Worm (Caenorhabditis elegans) whole organism, L3 larva: Measurements from ENCODE around the gene C40H1.7.

Source experiments
- ZK546.5 ChIP-seq: sonication (generic microtip); optimal IDR thresholded peaks from 2 replicates; lab custom pipeline; 2017; ENCODE audit warnings: missing biosample characterization, missing genetic modification characterization
- aly-2 ChIP-seq: fragments of 150-350 bp; optimal IDR thresholded peaks from 2 replicates; lab custom pipeline; 2014; ENCODE audit warnings: missing biosample characterization, missing genetic modification characterization
- ama-1 ChIP-seq: fragments of 150-350 bp; optimal IDR thresholded peaks from 2 replicates; lab custom pipeline; 2018
- ceh-28 ChIP-seq: fragments of 150-350 bp; optimal IDR thresholded peaks from 2 replicates; lab custom pipeline; 2014; ENCODE audit warnings: missing biosample characterization, missing genetic modification reagents, missing genetic modification characterization
- ceh-82 ChIP-seq: fragments of 150-350 bp; optimal IDR thresholded peaks from 2 replicates; lab custom pipeline; 2014; ENCODE audit warnings: missing biosample characterization, missing genetic modification characterization
- ceh-9 ChIP-seq: sonication (generic microtip); optimal IDR thresholded peaks from 2 replicates; lab custom pipeline; 2018; ENCODE audit warnings: missing biosample characterization, missing genetic modification characterization
- daf-12 ChIP-seq: fragments of 150-350 bp; optimal IDR thresholded peaks from 2 replicates; lab custom pipeline; 2014; ENCODE audit warnings: missing biosample characterization, missing genetic modification reagents, missing genetic modification characterization
- egl-27 ChIP-seq: sonication (generic microtip); optimal IDR thresholded peaks from 4 replicates; lab custom pipeline; 2017; ENCODE audit warnings: missing biosample characterization, missing genetic modification reagents, missing genetic modification characterization
- egl-5 ChIP-seq: fragments of 150-350 bp; optimal IDR thresholded peaks from 2 replicates; lab custom pipeline; 2017; ENCODE audit warnings: missing biosample characterization, missing genetic modification reagents, missing genetic modification characterization, inconsistent platforms
- elt-1 ChIP-seq: fragments of 150-350 bp; optimal IDR thresholded peaks from 2 replicates; lab custom pipeline; 2014; ENCODE audit warnings: missing biosample characterization, missing genetic modification characterization
- elt-2 ChIP-seq: sonication (generic microtip); optimal IDR thresholded peaks from 2 replicates; lab custom pipeline; 2016; ENCODE audit warnings: missing genetic modification reagents, mild to moderate bottlenecking, missing genetic modification characterization, missing compliant biosample characterization
- elt-3 ChIP-seq, 3 experiments: fragments of 150-350 bp in 1 of 3; sonication (generic microtip) in 2 of 3; optimal IDR thresholded peaks; 2 replicates in 2 of 3; 4 replicates in 1 of 3; lab custom pipeline; 2014 to 2017; ENCODE audit warnings: missing biosample characterization in 3 of 3, missing genetic modification characterization in 3 of 3
- eor-1 ChIP-seq, 2 experiments: fragments of 150-350 bp; optimal IDR thresholded peaks; 2 replicates each; lab custom pipeline; 2014 to 2018; ENCODE audit warnings: missing biosample characterization in 2 of 2, missing genetic modification characterization in 2 of 2
- fkh-2 ChIP-seq: fragments of 150-350 bp; optimal IDR thresholded peaks from 2 replicates; lab custom pipeline; 2014; ENCODE audit warnings: missing biosample characterization, missing genetic modification reagents, missing genetic modification characterization
- fos-1 ChIP-seq: fragments of 150-350 bp; optimal IDR thresholded peaks from 2 replicates; lab custom pipeline; 2014; ENCODE audit warnings: missing biosample characterization, missing genetic modification characterization
- hmg-11 ChIP-seq: sonication (generic microtip); optimal IDR thresholded peaks from 2 replicates; lab custom pipeline; 2016; ENCODE audit warnings: missing genetic modification characterization, missing compliant biosample characterization
- jun-1 ChIP-seq: fragments of 150-350 bp; optimal IDR thresholded peaks from 2 replicates; lab custom pipeline; 2014; ENCODE audit warnings: missing biosample characterization, missing genetic modification reagents, missing genetic modification characterization
- lin-15B ChIP-seq: fragments of 150-350 bp; optimal IDR thresholded peaks from 2 replicates; lab custom pipeline; 2014; ENCODE audit warnings: missing biosample characterization, missing genetic modification characterization
- lin-39 ChIP-seq: fragments of 150-350 bp; optimal IDR thresholded peaks from 2 replicates; lab custom pipeline; 2018; ENCODE audit warnings: missing biosample characterization, missing genetic modification reagents, missing genetic modification characterization
- mdl-1 ChIP-seq: fragments of 150-350 bp; optimal IDR thresholded peaks from 2 replicates; lab custom pipeline; 2014; ENCODE audit warnings: missing biosample characterization, missing genetic modification characterization
- mml-1 ChIP-seq: fragments of 150-350 bp; sonication (generic microtip); optimal IDR thresholded peaks from 3 replicates; lab custom pipeline; 2014; ENCODE audit warnings: missing biosample characterization, missing genetic modification characterization
- nfya-1 ChIP-seq: sonication (generic microtip); optimal IDR thresholded peaks from 2 replicates; lab custom pipeline; 2017; ENCODE audit warnings: missing genetic modification characterization, mild to moderate bottlenecking, missing compliant biosample characterization, antibody characterized with exemption, moderate library complexity; ENCODE audit not compliant: insufficient read depth
- nhr-11 ChIP-seq: fragments of 150-350 bp; optimal IDR thresholded peaks from 2 replicates; lab custom pipeline; 2014; ENCODE audit warnings: missing biosample characterization, missing genetic modification characterization
- nhr-12 ChIP-seq: fragments of 150-350 bp; optimal IDR thresholded peaks from 2 replicates; lab custom pipeline; 2014; ENCODE audit warnings: missing biosample characterization, missing genetic modification characterization
- nhr-23 ChIP-seq: fragments of 150-350 bp; optimal IDR thresholded peaks from 2 replicates; lab custom pipeline; 2014; ENCODE audit warnings: missing biosample characterization, missing genetic modification reagents, missing genetic modification characterization
- nhr-237 ChIP-seq: fragments of 150-350 bp; optimal IDR thresholded peaks from 2 replicates; lab custom pipeline; 2014; ENCODE audit warnings: missing biosample characterization, missing genetic modification characterization
- nhr-25 ChIP-seq: sonication (generic microtip); optimal IDR thresholded peaks from 2 replicates; lab custom pipeline; 2017; ENCODE audit warnings: missing biosample characterization, missing genetic modification characterization
- nhr-28 ChIP-seq: fragments of 150-350 bp; optimal IDR thresholded peaks from 2 replicates; lab custom pipeline; 2014; ENCODE audit warnings: missing biosample characterization, missing genetic modification characterization
- nhr-76 ChIP-seq: fragments of 150-350 bp; sonication (generic microtip); optimal IDR thresholded peaks from 5 replicates; lab custom pipeline; 2014; ENCODE audit warnings: missing biosample characterization, missing genetic modification characterization
- nhr-77 ChIP-seq: fragments of 150-350 bp; optimal IDR thresholded peaks from 2 replicates; lab custom pipeline; 2014; ENCODE audit warnings: missing biosample characterization, missing genetic modification characterization
- pha-4 ChIP-seq: fragments of 150-350 bp; optimal IDR thresholded peaks from 2 replicates; lab custom pipeline; 2014; ENCODE audit warnings: missing biosample characterization, missing genetic modification reagents, missing genetic modification characterization
- pqm-1 ChIP-seq: fragments of 150-350 bp; optimal IDR thresholded peaks from 2 replicates; lab custom pipeline; 2017; ENCODE audit warnings: missing biosample characterization, missing genetic modification characterization, inconsistent platforms
- skn-1 ChIP-seq: fragments of 150-350 bp; optimal IDR thresholded peaks from 2 replicates; lab custom pipeline; 2014; ENCODE audit warnings: missing biosample characterization, missing genetic modification characterization
- snpc-4 ChIP-seq: fragments of 150-350 bp; optimal IDR thresholded peaks from 2 replicates; lab custom pipeline; 2014; ENCODE audit warnings: missing biosample characterization, missing genetic modification characterization
- unc-39 ChIP-seq: sonication (generic microtip); optimal IDR thresholded peaks from 4 replicates; lab custom pipeline; 2017; ENCODE audit warnings: missing biosample characterization, missing genetic modification characterization
- unc-62 ChIP-seq: fragments of 150-350 bp; sonication (generic microtip); optimal IDR thresholded peaks from 4 replicates; lab custom pipeline; 2014; ENCODE audit warnings: missing biosample characterization, missing genetic modification reagents, missing genetic modification characterization
- zag-1 ChIP-seq: fragments of 150-350 bp; optimal IDR thresholded peaks from 2 replicates; lab custom pipeline; 2014; ENCODE audit warnings: missing biosample characterization, missing genetic modification characterization

Gene C40H1.7

DNA sequence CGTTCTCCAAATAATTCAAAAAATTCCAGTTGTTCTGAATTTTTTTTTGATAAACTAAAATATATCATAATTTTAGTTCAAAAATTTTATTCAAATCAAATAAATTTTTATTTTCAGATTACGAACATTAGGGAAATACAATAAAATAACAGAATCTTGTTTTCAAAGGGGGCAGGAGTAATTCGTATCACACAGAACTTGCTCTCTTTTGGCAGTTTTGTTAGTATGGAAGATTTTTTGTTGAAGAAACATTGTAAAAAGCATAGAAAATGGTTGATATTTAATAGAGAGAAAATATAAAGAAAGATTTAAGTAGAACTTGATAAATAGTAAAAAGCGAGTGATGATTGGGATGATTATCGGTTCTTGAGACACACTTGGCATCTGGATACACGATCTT is 12.0 kb downstream of the C40H1.7 start:
- no peak for TF ChIP-seq mdl-1 (tag; lab: Kevin White, UChicago)
- no peak for TF ChIP-seq nfya-1
- no peak for TF ChIP-seq elt-1

DNA sequence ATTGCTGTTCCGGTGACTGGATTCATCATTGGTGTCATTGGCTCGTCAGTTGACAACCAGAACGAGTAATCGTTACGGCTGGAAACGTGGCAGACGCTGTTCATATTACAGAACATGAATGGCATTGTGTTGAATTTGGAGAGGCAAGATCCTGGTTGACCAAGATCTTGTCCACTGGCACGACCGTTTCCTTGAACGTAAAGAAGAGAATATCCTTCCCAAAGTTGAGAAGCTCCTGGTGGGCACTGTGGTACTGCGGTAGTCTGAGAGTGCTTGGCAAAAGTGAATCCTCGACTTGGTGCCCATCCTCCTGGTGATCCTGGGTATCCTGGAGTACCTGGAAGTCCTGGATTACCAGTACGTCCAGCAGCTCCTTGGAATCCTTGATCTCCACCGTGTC is 13.1 kb downstream of the C40H1.7 start:
- no peak for TF ChIP-seq ceh-28
- no peak for TF ChIP-seq zag-1
- no peak for TF ChIP-seq eor-1 (tag; optimal IDR thresholded peaks at IDR 0.05; lab: Kevin White, UChicago)
- no peak for TF ChIP-seq pqm-1 (tag; lab: Kevin White, UChicago)
- TF ChIP-seq hmg-11 = no peak
- no peak for TF ChIP-seq aly-2 (tag; lab: Kevin White, UChicago)
- no peak for TF ChIP-seq mml-1 (tag; lab: Kevin White, UChicago)

DNA sequence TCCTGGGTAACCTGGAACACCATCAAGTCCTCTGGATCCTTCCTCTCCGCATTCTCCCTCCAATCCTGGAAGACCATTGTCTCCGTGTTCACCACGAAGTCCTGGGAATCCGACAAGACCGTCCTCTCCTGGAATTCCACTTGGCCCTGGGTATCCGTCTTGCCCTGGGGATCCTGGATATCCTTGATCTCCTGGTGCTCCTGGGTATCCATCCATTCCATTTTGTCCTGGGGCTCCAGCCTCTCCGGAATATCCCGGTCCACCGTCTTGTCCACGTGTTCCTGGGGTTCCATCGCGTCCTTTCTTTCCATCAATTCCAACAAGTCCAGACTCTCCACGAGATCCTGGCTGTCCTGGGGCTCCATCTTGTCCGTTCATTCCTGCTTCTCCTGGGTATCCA is 15.2 kb downstream of the C40H1.7 start:
- TF ChIP-seq fkh-2 (no peak), nhr-77 (tag; lab: Kevin White, UChicago) (no peak), ama-1 (lab: Kevin White, UChicago) (no peak), skn-1 (no peak), aly-2 (tag; lab: Kevin White, UChicago) (no peak), elt-1 (no peak), fos-1 (no peak), daf-12 (tag; lab: Kevin White, UChicago) (no peak), nhr-25 (tag; lab: Kevin White, UChicago) (no peak), nhr-11 (tag; lab: Kevin White, UChicago) (no peak), egl-5 (tag; lab: Kevin White, UChicago) (no peak), nhr-23 (tag; lab: Kevin White, UChicago) (no peak)

DNA sequence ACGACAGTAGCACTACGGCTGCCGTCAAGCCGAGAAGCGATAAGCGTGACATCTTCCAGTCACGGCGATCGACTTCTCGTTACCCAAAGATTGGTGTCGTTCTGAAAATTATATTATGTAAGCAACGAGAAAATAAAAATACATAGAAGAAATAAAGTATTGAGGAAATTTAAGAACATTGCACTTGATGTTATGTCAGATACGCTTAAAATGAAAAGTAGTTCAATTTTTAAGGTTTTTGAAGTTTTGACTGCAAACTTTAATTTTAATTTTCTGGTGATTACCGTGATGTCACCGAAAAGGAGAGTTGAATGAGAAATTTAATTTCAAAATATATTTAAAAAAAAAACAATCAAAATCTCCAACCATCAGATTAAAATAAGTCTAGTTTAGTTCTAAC is 19.5 kb downstream of the C40H1.7 start, which contains the start of gene emb-9:
emb-9 (minus strand) TSS at position 101 of the 400 bp plus-strand sequence.
- TF ChIP-seq fkh-2 (no peak), nhr-76 (tag; lab: Kevin White, UChicago) (no peak), nhr-12 (tag; lab: Kevin White, UChicago) (no peak), pqm-1 (tag; lab: Kevin White, UChicago) (no peak), daf-12 (tag; lab: Kevin White, UChicago) (no peak), nhr-237 (tag; lab: Kevin White, UChicago) (no peak), mdl-1 (tag; lab: Kevin White, UChicago) (no peak), elt-3 (tag; optimal IDR thresholded peaks at IDR 0.05; lab: Kevin White, UChicago) (no peak), hmg-11 (no peak), ceh-28 (no peak), skn-1 (no peak), egl-5 (tag; lab: Kevin White, UChicago) (no peak), pha-4 (tag; lab: Kevin White, UChicago) (no peak)

DNA sequence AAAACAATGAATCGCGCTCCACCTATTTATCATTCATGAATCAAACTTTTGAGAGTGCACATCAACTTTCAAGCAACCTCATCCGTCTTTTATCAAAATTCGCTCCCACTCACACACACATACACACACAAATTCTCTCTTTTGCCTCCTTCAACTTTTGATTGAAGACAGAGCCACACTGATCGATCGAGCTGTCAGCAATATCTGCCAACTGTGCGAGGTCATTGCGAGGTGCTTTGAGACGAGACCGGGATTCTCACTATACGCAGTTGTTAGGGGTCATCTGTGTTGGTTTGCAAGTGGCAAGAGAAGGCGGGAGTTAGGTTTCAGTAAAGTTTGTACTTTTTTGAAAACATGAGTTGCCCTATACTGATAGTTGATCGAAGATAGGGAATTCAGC is 21.3 kb downstream of the C40H1.7 start:
- no peak for TF ChIP-seq unc-39 (tag; lab: Kevin White, UChicago)
- TF ChIP-seq lin-39 = peak; percentile 75

DNA sequence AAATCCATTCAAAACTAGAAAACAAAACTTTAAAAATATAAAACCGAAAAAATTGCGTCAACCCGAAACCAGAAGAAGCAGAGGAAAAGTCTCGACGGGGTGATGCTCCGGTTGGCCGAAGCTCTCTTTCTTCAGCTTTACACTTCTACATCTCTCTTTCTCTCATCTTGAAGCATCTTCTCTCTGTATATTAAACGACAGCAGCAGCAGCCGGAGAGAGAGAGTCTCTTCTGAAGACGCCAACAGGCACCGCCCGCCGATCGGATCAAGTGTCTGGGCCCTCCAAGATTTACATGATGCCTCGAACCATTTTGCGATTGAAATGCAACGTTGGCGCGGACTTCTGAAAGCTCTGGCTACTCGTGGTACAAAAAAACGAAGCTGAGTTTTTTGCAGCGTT is 21.9 kb downstream of the C40H1.7 start:
- TF ChIP-seq fkh-2 (no peak), lin-15B (no peak), ZK546.5 (tag; lab: Kevin White, UChicago) (no peak), nfya-1 (peak; percentile 32), egl-27 (tag; lab: Kevin White, UChicago) (no peak), snpc-4 (tag; lab: Kevin White, UChicago) (no peak), mml-1 (tag; lab: Kevin White, UChicago) (no peak), zag-1 (no peak), jun-1 (no peak)

DNA sequence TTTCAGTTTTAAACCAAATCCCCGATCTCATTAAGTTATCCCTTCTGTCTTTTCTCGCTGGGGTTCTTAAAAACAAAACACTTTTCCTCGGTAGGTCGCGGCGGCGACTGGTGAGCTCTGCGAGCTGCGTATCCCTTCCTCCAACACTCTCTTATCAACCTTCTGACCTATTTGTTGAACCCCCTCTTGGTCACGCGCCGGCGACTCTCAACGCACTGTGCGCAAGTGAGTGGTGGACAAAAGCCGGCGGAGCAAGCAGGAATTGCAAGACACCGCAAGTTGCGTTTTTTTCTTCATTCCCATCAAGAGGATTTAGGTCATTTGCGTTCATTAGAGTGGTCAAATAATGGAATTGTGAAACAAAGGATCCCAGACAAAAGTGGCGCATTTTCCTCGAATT is 29.0 kb downstream of the C40H1.7 start:
- TF ChIP-seq elt-2 = no peak
- no peak for TF ChIP-seq nhr-76 (tag; lab: Kevin White, UChicago)
- TF ChIP-seq ceh-9 = no peak
- TF ChIP-seq elt-1 = no peak
- peak; percentile 42 for TF ChIP-seq lin-39
- TF ChIP-seq unc-62 (GFP tag; lab: Kevin White, UChicago) = no peak
- no peak for TF ChIP-seq ceh-82 (tag; lab: Kevin White, UChicago)
- TF ChIP-seq nhr-28 = no peak
- peak; percentile 60 for TF ChIP-seq nfya-1
- peak; percentile 69 for TF ChIP-seq pha-4 (tag; lab: Kevin White, UChicago)
- TF ChIP-seq elt-3 (tag; optimal IDR thresholded peaks at IDR 0.05; lab: Kevin White, UChicago) = no peak
- TF ChIP-seq, all 47 proteins: peak for 3
